Fruit fly (Drosophila melanogaster) Kc167 (cell line): ENCODE measurements around the gene mRRF2.

Experiments used
- Myc ChIP-seq: fragments of >200 bp; optimal IDR thresholded peaks from 2 replicates; lab custom pipeline; 2017; ENCODE audit warnings: missing external identifiers
- Sin3A ChIP-seq: fragments of >200 bp; optimal IDR thresholded peaks from 2 replicates; lab custom pipeline; 2018; ENCODE audit warnings: missing external identifiers
- h ChIP-seq: fragments of >200 bp; optimal IDR thresholded peaks from 3 replicates; lab custom pipeline; 2018; ENCODE audit warnings: missing external identifiers
- insv ChIP-seq: fragments of >200 bp; optimal IDR thresholded peaks from 3 replicates; lab custom pipeline; 2018; ENCODE audit warnings: missing external identifiers
- psq ChIP-seq: fragments of >200 bp; optimal IDR thresholded peaks from 2 replicates; lab custom pipeline; 2017; ENCODE audit warnings: missing external identifiers
- ttk ChIP-seq: sonication (Bioruptor generic); optimal IDR thresholded peaks from 2 replicates; lab custom pipeline; 2017; ENCODE audit warnings: missing external identifiers

Gene mRRF2

DNA sequence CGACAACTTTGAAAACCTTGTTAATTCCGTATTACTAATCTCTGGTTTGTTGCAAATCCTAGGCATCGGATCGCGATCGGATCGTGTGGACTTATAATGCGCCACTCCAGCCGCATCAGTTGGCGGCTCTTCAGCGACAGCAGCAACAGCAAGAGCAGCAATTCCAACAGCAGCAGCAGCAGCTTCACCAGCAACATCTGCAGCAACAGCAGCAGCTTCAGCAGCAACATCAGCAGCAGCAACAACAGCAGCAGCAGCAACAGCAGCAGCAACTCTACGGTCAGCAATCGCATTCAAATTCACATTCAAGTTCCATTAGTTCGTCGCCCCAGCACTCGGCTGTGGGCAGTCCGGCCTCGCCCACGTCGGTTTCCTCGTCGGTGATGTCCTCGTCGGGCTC, 10.7 kb upstream of the mRRF2 start:
- TF ChIP-seq insv (no peak), h (no peak), Sin3A (lab: Kevin White, UChicago) (no peak), psq (no peak), ttk (no peak), Myc (lab: Kevin White, UChicago) (no peak)

DNA sequence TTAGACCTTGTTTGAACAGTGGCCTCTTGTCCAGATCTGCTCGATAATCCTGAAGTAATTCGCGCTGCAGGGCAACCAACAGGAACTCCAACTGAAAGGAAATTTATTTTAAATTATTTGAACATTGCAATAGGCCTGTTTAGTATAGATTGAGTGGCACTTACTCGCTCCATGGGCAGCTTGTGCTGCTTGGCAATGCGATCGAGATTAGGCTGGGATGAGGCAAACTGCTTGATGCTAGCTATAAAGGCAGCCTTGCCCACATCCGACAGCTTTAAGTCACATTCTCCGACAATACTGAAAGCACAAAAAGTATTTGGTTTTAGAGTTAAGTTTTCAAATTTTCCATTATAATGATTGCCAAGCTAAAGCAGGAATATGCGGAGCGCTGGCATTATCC, 4.3 kb upstream of the mRRF2 start, which contains the start of gene CG13843:
Gene CG13843 (plus strand): TSS at position 301 of the 400 bp plus-strand sequence.
- TF ChIP-seq h (no peak), Sin3A (lab: Kevin White, UChicago) (no peak), insv (no peak), Myc (lab: Kevin White, UChicago) (no peak), psq (no peak), ttk (no peak)

DNA sequence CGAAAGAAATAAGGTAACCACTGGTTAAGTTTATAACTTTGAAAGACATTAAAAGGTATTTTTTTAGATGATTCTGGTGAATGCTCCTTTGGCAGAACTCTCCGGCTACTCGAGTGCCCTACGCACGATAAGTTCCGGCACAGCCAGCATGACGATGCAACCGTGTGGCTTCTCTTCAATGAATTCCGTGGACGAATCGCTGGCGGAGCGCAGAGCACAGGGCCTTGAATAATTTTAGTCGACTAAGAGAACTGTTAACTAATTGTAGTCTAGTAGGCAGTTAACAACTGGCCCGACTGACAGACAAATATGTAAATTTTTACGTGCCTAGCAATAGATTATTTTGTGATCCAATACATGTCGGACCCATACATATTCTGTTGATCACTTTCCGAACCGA, 2.7 kb downstream of the mRRF2 start, which contains the start of gene CG31161:
Gene CG31161 (plus strand): TSS at position 301 of the 400 bp plus-strand sequence.
- TF ChIP-seq ttk = no peak
- TF ChIP-seq insv = no peak
- no peak for TF ChIP-seq Myc (lab: Kevin White, UChicago)
- TF ChIP-seq psq = no peak
- no peak for TF ChIP-seq h
- no peak for TF ChIP-seq Sin3A (lab: Kevin White, UChicago)

DNA sequence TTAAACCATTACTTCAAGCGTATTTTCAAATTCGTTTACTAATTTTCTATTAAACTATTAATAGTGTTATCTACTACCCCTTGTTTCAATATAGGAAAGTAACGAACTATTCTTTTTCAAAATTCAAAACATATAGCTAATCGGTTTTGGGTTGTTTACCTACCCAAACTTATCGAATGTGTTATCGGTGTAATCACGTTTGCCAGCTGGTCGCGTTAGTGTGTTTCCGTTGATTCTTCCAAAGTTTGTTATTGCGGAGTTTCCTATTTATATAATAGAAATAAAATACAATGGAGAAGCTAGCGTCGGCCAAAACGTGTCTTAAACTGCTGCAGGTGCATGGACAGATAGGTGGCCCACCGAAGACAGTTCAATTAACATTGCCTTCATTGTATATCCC, 4.8 kb downstream of the mRRF2 start, which contains the start of gene mRpL45:
Gene mRpL45 (plus strand): TSS at position 213 of the 400 bp plus-strand sequence.
- no peak for TF ChIP-seq ttk

DNA sequence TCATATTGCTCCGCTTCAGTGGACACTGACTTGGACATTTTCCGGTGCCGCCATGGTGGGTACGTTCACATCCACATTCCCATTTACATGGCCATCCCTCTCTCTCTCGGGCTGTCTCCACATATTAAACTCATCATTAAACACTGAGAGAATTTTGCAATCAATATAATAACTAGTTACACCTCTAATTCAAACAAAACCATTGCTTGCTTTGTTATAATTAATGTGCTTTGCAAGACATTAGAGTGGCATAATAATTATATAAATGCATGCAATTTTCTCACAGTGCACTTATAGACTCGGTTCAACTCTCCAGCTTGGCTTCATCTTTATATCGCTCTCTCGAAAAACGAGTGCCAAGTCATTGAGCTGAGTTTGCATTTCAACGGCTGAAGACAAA, 11.3 kb downstream of the mRRF2 start:
- TF ChIP-seq Myc (lab: Kevin White, UChicago) (no peak), ttk (no peak), insv (no peak), h (no peak), Sin3A (lab: Kevin White, UChicago) (no peak), psq (no peak)

DNA sequence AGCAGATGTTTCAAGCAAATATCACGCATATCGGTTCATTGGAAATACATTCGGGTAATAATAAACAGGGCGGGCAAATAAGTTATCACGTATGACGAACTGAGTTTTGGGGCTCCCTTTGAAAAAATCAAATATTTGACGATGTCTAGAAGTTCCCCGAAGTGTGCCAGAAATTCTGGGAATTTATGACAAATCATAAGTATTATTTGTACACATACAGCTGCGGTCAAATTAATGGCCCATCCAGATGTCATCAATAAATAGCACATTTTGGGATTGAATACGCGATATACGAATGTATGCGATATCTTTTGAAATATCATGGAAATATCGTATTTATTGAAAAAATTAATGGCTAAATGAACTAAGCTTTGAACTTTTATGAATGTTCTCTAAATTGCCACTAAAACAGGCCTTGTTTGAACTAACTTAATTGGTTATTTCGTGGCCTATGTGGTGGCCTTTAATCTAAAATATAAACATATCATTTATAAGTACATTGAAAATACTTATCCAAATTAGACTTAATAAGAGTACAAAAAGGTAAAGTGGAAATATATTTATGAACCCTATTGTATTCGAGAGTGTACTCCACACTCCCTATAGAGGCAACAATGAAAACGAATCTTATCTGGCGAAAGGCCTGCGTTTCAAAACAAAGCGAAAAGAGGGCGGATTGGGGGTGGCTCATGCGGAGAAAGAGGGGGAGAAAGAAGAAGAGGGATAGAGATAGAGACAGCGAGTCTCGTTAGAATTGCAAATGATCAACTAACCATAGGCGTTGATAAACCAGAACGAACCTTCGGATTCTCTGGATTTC, 12.2 kb downstream of the mRRF2 start:
- TF ChIP-seq h (no peak), Myc (lab: Kevin White, UChicago) (no peak), Sin3A (lab: Kevin White, UChicago) (no peak), ttk (no peak), psq (no peak), insv (no peak)

DNA sequence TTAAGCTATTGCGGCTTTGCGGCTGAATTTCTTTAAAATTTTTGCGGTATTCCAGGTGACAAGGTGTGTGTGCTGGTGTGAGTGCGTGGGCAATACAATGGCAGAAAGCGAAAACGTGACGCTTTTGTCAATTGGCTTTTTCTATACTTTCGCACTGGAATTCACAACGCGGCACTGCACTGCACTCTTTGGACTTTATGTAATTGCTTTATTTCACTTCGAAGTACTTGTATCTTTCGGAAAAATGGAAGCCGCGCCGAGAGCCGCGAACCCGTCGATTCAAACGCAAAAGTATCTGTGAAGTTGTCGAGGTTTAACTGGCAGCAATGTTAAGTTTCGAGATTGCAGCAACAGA, 12.8 kb downstream of the mRRF2 start:
- TF ChIP-seq h (no peak), Myc (lab: Kevin White, UChicago) (no peak), psq (no peak), Sin3A (lab: Kevin White, UChicago) (no peak), ttk (no peak), insv (no peak)

DNA sequence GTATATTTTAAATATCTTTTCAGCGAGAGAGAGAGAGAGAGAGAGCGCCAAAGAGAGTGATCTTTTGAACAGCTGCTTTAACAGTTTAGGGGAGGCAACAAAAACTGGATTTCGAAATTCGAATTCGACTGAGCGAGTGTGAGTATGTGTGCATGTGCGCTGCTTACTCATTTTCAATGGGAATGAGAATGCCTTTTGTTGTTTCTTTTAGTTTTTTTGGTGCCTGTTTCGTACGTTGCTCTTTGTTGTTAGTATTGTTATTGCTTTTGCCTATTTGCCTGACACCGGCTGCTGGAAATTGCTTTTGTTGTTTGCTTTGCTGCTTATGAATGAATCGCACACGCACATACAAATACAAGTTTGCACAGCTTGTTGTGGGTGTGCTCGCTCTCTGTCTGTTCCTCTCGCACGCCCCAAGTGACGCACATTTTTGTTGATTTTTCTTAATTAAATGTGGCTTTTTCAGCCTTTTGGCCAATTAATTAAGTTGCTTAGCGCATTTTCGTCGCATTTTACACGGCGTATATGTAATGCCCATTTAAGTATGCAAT, 13.4 kb downstream of the mRRF2 start:
- TF ChIP-seq psq (no peak), insv (no peak), Myc (lab: Kevin White, UChicago) (no peak), Sin3A (lab: Kevin White, UChicago) (no peak)

DNA sequence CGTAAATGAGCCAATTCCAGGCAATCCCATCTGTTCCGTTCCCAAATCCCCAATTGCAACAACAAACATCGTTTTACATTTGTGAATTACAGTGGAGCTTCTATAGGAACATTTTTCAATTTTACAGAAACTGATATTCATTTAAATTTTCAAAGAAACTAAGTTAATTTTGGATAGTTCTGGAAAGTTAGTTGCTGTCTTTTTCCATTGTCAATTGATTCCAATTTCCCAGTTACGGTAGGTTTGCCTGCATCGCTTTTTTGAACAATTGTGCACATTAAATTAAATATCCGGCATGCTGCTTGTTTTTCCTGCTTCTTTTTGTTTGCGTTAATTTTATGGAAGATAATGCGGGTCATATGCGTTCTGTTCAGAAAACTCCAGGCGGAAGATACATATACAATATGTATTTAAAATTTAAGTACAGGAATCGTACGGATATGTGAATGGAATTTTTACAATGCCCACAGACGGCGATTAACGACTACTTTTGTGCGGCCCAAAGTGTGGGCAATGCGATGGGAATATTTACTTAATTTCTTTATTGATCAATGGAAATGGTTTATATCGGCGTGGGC, 14.5 kb downstream of the mRRF2 start:
- TF ChIP-seq insv (no peak), Sin3A (lab: Kevin White, UChicago) (no peak), Myc (lab: Kevin White, UChicago) (no peak), h (no peak)

DNA sequence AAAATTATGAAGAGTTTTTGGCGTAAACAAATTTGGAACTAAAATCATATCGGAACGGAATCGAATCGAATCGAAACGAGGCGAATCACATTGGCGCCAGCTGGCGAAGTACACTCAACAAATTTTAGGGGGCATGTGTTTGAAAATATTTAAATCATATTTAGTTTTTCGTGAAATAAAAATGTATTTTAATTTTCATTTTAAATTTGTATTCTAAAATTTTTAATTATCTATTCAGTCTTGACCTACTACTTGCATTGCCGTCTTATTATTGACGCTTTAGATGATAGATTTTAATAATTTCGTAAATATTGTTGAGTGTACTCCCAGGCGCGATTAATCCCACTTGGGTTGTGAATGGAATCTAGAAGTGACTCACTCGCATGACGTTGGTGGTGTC, 15.7 kb downstream of the mRRF2 start:
- TF ChIP-seq Sin3A (lab: Kevin White, UChicago) (no peak), psq (no peak), insv (no peak), Myc (lab: Kevin White, UChicago) (no peak), h (no peak), ttk (no peak)

DNA sequence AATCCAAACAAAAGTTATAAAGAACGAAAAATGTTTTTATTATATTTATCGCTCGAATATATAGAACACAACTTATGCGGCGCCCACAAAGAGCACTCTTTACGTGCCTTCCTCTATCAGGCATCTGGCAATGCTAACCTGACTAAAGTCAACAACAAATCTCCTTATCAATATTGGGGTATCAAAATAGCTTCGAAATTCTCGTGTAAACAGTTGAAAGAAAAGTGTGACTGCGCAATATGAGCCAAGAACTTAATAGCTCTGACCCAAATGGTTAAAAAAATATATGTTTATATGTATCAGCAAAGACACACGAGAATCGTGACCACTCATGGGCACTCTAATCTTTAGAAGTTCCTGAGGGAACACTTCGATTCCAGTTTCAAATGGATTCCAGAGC, 17.7 kb downstream of the mRRF2 start:
- TF ChIP-seq h (no peak), insv (no peak), ttk (no peak), psq (no peak), Sin3A (lab: Kevin White, UChicago) (no peak), Myc (lab: Kevin White, UChicago) (no peak)

DNA sequence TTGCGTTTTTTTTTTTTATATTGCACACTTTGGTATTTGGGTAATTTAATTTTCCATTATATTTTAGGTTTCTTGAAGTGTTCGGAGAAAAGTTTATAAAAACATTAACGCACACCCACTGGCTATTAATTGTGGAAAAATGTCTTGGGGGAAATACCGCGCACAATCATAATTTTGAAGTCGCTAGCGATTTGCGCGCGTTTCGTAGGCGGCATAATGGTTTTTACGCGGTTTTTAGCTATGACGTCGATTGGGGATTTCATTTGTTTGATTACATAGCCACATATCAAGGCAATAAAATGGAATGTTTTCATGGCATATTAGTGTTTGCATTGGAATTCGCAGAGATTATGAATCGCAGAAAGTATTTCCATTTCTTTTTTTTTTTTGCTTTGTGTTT, 18.7 kb downstream of the mRRF2 start:
- TF ChIP-seq Sin3A (lab: Kevin White, UChicago) (no peak), insv (no peak), ttk (no peak), psq (no peak), h (no peak), Myc (lab: Kevin White, UChicago) (no peak)

DNA sequence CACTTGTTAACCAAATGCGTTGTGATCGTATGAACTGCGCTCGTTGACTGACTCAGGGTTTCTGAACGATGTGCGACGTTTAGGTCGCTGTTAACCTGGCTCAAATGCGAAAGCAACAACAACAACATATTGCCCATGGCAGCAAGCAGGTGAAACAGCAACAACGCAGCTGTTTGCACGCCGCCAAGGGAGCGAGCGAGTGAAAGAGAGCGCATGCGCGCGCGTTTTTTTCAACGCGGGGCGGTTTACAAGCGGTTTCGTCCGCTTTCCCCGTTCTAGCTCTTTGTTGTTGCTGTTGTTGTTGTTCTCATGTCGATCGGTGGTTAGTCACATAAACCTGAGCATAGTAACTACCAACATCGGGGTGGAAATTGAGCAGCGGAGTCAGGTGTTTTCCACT, 19.5 kb downstream of the mRRF2 start:
- TF ChIP-seq psq (no peak), Sin3A (lab: Kevin White, UChicago) (no peak), insv (no peak), Myc (lab: Kevin White, UChicago) (no peak), h (no peak), ttk (no peak)
